Worm (Caenorhabditis elegans) whole organism, mixed stage, embryonic: ENCODE measurements around the gene Y69A2AR.25.

Experiments used
- nhr-2 ChIP-seq: fragments of 150-350 bp; optimal IDR thresholded peaks from 2 replicates; lab custom pipeline; 2014; ENCODE audit warnings: missing biosample characterization, missing genetic modification characterization
- nhr-28 ChIP-seq: fragments of 150-350 bp; optimal IDR thresholded peaks from 2 replicates; lab custom pipeline; 2014; ENCODE audit warnings: missing biosample characterization, missing genetic modification characterization
- nhr-76 ChIP-seq: sonication (generic microtip); optimal IDR thresholded peaks from 2 replicates; lab custom pipeline; 2017; ENCODE audit warnings: missing biosample characterization, missing genetic modification characterization
- pha-4 ChIP-seq: fragments of 150-350 bp; optimal IDR thresholded peaks from 2 replicates; lab custom pipeline; 2018; ENCODE audit warnings: missing biosample characterization, missing genetic modification reagents, missing genetic modification characterization
- unc-120 ChIP-seq: sonication (generic microtip); optimal IDR thresholded peaks from 2 replicates; lab custom pipeline; 2017; ENCODE audit warnings: missing genetic modification characterization, missing compliant biosample characterization; ENCODE audit not compliant: poor library complexity, severe bottlenecking

DNA sequence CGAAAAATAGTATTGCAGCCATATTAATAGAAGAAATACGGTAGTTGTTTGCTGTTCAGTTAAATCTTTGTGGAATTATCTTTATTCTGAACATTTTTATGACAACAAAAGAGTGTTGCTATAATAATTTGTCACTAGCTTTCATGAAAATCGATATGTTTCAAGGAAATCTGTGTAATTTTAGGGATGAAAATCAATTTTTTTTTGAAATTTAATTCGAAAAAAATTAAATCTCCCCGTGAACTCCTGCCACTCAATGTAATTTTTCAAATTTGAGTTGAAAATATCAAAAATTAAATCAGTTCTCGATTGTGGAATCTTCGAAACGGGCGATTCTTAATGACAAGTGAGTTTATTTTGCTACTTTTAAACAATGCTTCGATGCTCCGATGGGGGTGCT, 6.8 kb downstream of the Y69A2AR.25 start, which contains the start of gene Y69A2AR.46:
- TF ChIP-seq unc-120 (tag; lab: Kevin White, UChicago) (no peak), nhr-28 (tag; lab: Kevin White, UChicago) (no peak), nhr-2 (tag; lab: Kevin White, UChicago) (no peak), pha-4 (tag; lab: Kevin White, UChicago) (no peak), nhr-76 (tag; lab: Kevin White, UChicago) (no peak)
